Worm (Caenorhabditis elegans): Measurements from ENCODE around the gene C50F7.3.

The C50F7.3 gene

DNA sequence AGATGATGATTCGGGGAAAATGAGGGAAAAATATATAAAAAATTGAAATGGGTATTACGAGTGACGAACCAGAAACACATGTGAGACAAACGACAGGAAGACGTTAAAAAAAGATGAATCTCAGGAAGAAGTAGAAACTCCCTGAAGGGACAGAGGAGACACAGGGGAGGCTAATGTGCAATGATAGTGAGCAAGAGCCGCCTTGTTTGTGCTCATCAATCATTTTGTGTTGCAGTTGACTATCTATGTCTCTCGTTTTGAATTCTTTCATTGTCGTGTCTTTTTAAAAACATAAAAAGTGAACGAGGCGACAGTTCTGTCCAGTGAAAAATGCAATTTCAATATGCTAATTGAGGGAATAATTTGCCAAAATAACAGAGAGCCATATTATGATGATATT, 7.2 kb upstream of the C50F7.3 start:
- TF ChIP-seq crh-2 (tag; optimal IDR thresholded peaks at IDR 0.05), result no peak
- peak; percentile 32 for TF ChIP-seq unc-55 (GFP tag; optimal IDR thresholded peaks at IDR 0.05)
- no peak for TF ChIP-seq gmeb-1 (tag; optimal IDR thresholded peaks at IDR 0.05)
- peak; percentile 64 for TF ChIP-seq mab-5 (tag; optimal IDR thresholded peaks at IDR 0.05)

DNA sequence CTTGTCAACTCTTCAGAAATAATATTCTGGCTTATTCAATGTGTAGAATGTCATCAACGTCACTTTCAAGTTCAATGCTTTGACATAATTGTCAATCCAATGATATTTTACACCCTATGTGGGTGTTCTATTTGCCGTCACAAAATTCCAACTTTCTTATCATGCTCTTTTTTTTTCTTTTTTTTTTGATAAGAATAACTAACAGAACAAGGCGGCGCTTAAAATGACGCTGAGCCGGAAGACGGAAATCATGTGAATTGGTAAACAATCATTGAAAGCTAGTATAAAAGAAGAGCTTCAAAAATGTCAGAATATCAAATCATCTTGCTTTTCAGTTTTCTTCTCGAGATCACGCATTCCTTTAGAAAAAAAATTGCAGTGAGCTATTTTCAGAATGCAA, 5.8 kb upstream of the C50F7.3 start, which contains the start of gene C50F7.5:
Gene C50F7.5, plus strand, starts transcription at position 395 of the 400 bp plus-strand sequence.
- TF ChIP-seq crh-2 (tag; optimal IDR thresholded peaks at IDR 0.05) (no peak), fos-1 (tag; optimal IDR thresholded peaks at IDR 0.05) (peak; percentile 71), nhr-12 (tag; optimal IDR thresholded peaks at IDR 0.05) (no peak)

DNA sequence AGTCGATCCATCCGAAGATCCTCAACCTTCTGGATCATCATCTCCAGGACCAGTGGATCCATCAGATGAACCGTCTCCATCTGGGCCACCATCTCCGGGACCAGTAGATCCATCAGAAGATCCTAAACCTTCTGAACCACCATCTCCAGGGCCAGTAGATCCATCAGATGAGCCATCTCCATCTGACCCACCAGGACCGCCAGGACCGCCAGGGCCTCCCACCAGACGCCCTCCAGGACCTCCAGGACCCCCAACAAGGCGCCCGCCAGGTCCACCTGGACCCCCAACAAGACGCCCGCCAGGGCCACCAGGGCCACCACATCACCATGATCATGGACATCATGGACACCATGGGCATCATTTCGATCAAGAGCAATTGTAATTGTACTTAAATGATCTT, 4.9 kb upstream of the C50F7.3 start:
- TF ChIP-seq alr-1 (tag; optimal IDR thresholded peaks at IDR 0.05) (no peak), mbf-1 (tag; optimal IDR thresholded peaks at IDR 0.05) (no peak), nhr-21 (tag; optimal IDR thresholded peaks at IDR 0.05) (no peak), skn-1 (tag; optimal IDR thresholded peaks at IDR 0.05) (no peak), egl-27 (tag; optimal IDR thresholded peaks at IDR 0.05) (no peak), elt-1 (tag; optimal IDR thresholded peaks at IDR 0.05) (no peak), nhr-237 (tag; optimal IDR thresholded peaks at IDR 0.05) (no peak), unc-39 (tag; optimal IDR thresholded peaks at IDR 0.05) (no peak), sma-3 (GFP tag; optimal IDR thresholded peaks at IDR 0.05) (no peak), F13H6.1 (tag; optimal IDR thresholded peaks at IDR 0.05) (no peak), C34F6.9 (tag; optimal IDR thresholded peaks at IDR 0.05) (no peak), mdl-1 (tag; optimal IDR thresholded peaks at IDR 0.05) (no peak), lin-11 (tag; optimal IDR thresholded peaks at IDR 0.05) (no peak), nhr-12 (tag; optimal IDR thresholded peaks at IDR 0.05) (no peak), nhr-129 (tag; optimal IDR thresholded peaks at IDR 0.05) (no peak), aly-2 (tag; optimal IDR thresholded peaks at IDR 0.05) (no peak), ztf-4 (tag; optimal IDR thresholded peaks at IDR 0.05) (no peak), dmd-4 (tag; optimal IDR thresholded peaks at IDR 0.05) (no peak)

DNA sequence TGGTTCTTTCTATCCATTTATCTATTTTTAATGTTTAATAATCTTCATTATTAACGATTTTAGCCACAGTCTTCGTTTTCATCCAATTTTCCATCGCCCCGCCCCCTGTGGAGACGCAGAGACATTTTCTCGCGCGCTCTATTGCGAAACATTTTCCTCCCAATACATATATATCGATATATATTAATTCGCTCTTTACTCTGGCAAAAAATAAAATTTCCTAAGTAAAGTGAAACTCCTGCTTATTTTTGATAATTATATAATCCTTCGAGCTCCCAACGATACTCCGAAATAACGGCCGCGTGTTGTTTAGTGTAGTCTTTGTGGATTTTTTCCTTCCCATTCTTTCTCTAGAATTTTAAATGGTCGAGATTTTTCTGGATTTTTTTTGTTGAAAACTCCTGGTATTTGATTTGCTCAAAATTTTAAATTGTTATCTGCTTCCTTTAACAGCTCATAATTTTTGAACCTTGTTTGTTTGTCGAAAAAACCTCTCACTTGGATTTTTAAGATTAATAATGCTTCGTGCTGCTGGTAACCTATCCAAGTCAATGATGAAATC, 3.6 kb upstream of the C50F7.3 start, which contains the start of gene sucg-1:
Gene sucg-1, plus strand, starts transcription at position 512 of the 562 bp plus-strand sequence.
- peak; percentile 50 for TF ChIP-seq unc-55 (GFP tag; optimal IDR thresholded peaks at IDR 0.05)
- TF ChIP-seq nhr-12 (tag; optimal IDR thresholded peaks at IDR 0.05), result no peak

DNA sequence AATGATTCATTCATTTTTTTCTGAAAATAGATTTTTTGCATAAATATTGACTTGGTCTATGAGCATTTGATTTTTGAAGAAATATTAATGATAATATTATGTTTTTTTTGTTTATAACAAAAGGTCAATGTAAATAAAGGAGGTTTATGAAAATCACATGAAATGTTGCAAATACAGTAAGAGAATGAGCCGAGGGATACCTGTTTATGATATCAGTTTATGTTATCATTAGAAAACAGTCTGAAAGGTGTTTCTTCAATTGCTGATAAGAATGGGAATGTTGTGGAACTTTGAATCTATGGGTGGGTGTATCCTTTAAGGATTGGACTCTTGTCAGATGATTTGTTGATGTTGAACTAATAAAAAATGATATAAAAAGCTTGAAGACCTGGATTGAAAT, 2.0 kb downstream of the C50F7.3 start:
- TF ChIP-seq lin-11 (tag; optimal IDR thresholded peaks at IDR 0.05), result no peak
- no peak for TF ChIP-seq unc-55 (GFP tag; optimal IDR thresholded peaks at IDR 0.05)
- no peak for TF ChIP-seq mbf-1 (tag; optimal IDR thresholded peaks at IDR 0.05)
- no peak for TF ChIP-seq lsy-2 (tag; optimal IDR thresholded peaks at IDR 0.05)
- no peak for TF ChIP-seq ceh-16 (tag; optimal IDR thresholded peaks at IDR 0.05)
- no peak for TF ChIP-seq egl-27 (tag; optimal IDR thresholded peaks at IDR 0.05)
- no peak for TF ChIP-seq zag-1 (tag; optimal IDR thresholded peaks at IDR 0.05)
- TF ChIP-seq nhr-11 (tag; optimal IDR thresholded peaks at IDR 0.05), result no peak
- TF ChIP-seq fos-1 (tag; optimal IDR thresholded peaks at IDR 0.05), result no peak
- no peak for TF ChIP-seq gmeb-1 (tag; optimal IDR thresholded peaks at IDR 0.05)
- TF ChIP-seq ztf-4 (tag; optimal IDR thresholded peaks at IDR 0.05), result no peak

DNA sequence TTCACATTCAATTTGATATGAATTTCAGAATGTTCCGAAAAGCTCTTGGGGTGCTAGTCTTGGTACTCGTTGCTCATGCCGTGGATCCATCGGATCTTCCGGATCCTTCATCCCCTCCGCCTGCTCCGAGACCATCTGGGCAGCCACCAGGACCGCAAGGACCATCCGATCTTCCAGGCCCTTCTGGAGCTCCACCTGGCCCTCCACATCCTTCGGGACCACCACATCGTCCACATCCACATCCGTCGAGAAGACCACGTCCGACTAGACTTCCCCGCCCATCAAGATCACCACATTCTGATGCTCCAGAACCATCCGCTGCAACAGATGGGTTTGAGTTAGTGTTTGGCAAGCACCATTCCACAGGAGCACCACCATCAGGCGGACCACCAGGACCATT, 2.5 kb downstream of the C50F7.3 start, which contains the start of gene clx-1:
Gene clx-1, plus strand, starts transcription at position 30 of the 400 bp plus-strand sequence.
- TF ChIP-seq egl-27 (tag; optimal IDR thresholded peaks at IDR 0.05) (no peak), peb-1 (tag; optimal IDR thresholded peaks at IDR 0.05) (no peak), sma-9 (GFP tag; optimal IDR thresholded peaks at IDR 0.05) (no peak), sma-9 (tag; optimal IDR thresholded peaks at IDR 0.05) (no peak), elt-3 (tag; optimal IDR thresholded peaks at IDR 0.05) (no peak), lin-39 (tag; optimal IDR thresholded peaks at IDR 0.05) (no peak), ama-1 (optimal IDR thresholded peaks at IDR 0.05) (no peak), snpc-4 (tag; optimal IDR thresholded peaks at IDR 0.05) (no peak), lsy-2 (tag; optimal IDR thresholded peaks at IDR 0.05) (no peak), unc-62 (GFP tag; optimal IDR thresholded peaks at IDR 0.05) (no peak)
